Worm (Caenorhabditis elegans) whole organism, L3 larva: Measurements from ENCODE around the gene F41C3.8.

Source experiments
- ZK546.5 ChIP-seq: sonication (generic microtip); optimal IDR thresholded peaks from 2 replicates; lab custom pipeline; 2017; ENCODE audit warnings: missing biosample characterization, missing genetic modification characterization
- ama-1 ChIP-seq: fragments of 150-350 bp; optimal IDR thresholded peaks from 2 replicates; lab custom pipeline; 2018
- ceh-28 ChIP-seq: fragments of 150-350 bp; optimal IDR thresholded peaks from 2 replicates; lab custom pipeline; 2014; ENCODE audit warnings: missing biosample characterization, missing genetic modification reagents, missing genetic modification characterization
- daf-12 ChIP-seq: fragments of 150-350 bp; optimal IDR thresholded peaks from 2 replicates; lab custom pipeline; 2014; ENCODE audit warnings: missing biosample characterization, missing genetic modification reagents, missing genetic modification characterization
- elt-2 ChIP-seq: sonication (generic microtip); optimal IDR thresholded peaks from 2 replicates; lab custom pipeline; 2016; ENCODE audit warnings: missing genetic modification reagents, mild to moderate bottlenecking, missing genetic modification characterization, missing compliant biosample characterization
- eor-1 ChIP-seq, 2 experiments: fragments of 150-350 bp; optimal IDR thresholded peaks; 2 replicates each; lab custom pipeline; 2014 to 2018; ENCODE audit warnings: missing biosample characterization in 2 of 2, missing genetic modification characterization in 2 of 2
- fkh-10 ChIP-seq: sonication (generic microtip); optimal IDR thresholded peaks from 2 replicates; lab custom pipeline; 2017; ENCODE audit warnings: missing biosample characterization, missing genetic modification reagents, missing genetic modification characterization
- fkh-2 ChIP-seq: fragments of 150-350 bp; optimal IDR thresholded peaks from 2 replicates; lab custom pipeline; 2014; ENCODE audit warnings: missing biosample characterization, missing genetic modification reagents, missing genetic modification characterization
- fos-1 ChIP-seq: fragments of 150-350 bp; optimal IDR thresholded peaks from 2 replicates; lab custom pipeline; 2014; ENCODE audit warnings: missing biosample characterization, missing genetic modification characterization
- jun-1 ChIP-seq: fragments of 150-350 bp; optimal IDR thresholded peaks from 2 replicates; lab custom pipeline; 2014; ENCODE audit warnings: missing biosample characterization, missing genetic modification reagents, missing genetic modification characterization
- lin-15B ChIP-seq: fragments of 150-350 bp; optimal IDR thresholded peaks from 2 replicates; lab custom pipeline; 2014; ENCODE audit warnings: missing biosample characterization, missing genetic modification characterization
- lin-39 ChIP-seq: fragments of 150-350 bp; optimal IDR thresholded peaks from 2 replicates; lab custom pipeline; 2018; ENCODE audit warnings: missing biosample characterization, missing genetic modification reagents, missing genetic modification characterization
- lsy-12 ChIP-seq: sonication (generic microtip); optimal IDR thresholded peaks from 2 replicates; lab custom pipeline; 2016; ENCODE audit warnings: mild to moderate bottlenecking, missing genetic modification characterization, missing compliant biosample characterization
- mdl-1 ChIP-seq: fragments of 150-350 bp; optimal IDR thresholded peaks from 2 replicates; lab custom pipeline; 2014; ENCODE audit warnings: missing biosample characterization, missing genetic modification characterization
- nfya-1 ChIP-seq: sonication (generic microtip); optimal IDR thresholded peaks from 2 replicates; lab custom pipeline; 2017; ENCODE audit warnings: missing genetic modification characterization, mild to moderate bottlenecking, missing compliant biosample characterization, antibody characterized with exemption, moderate library complexity; ENCODE audit not compliant: insufficient read depth
- nhr-11 ChIP-seq: fragments of 150-350 bp; optimal IDR thresholded peaks from 2 replicates; lab custom pipeline; 2014; ENCODE audit warnings: missing biosample characterization, missing genetic modification characterization
- nhr-12 ChIP-seq: fragments of 150-350 bp; optimal IDR thresholded peaks from 2 replicates; lab custom pipeline; 2014; ENCODE audit warnings: missing biosample characterization, missing genetic modification characterization
- nhr-23 ChIP-seq: fragments of 150-350 bp; optimal IDR thresholded peaks from 2 replicates; lab custom pipeline; 2014; ENCODE audit warnings: missing biosample characterization, missing genetic modification reagents, missing genetic modification characterization
- nhr-237 ChIP-seq: fragments of 150-350 bp; optimal IDR thresholded peaks from 2 replicates; lab custom pipeline; 2014; ENCODE audit warnings: missing biosample characterization, missing genetic modification characterization
- nhr-25 ChIP-seq: sonication (generic microtip); optimal IDR thresholded peaks from 2 replicates; lab custom pipeline; 2017; ENCODE audit warnings: missing biosample characterization, missing genetic modification characterization
- nhr-28 ChIP-seq: fragments of 150-350 bp; optimal IDR thresholded peaks from 2 replicates; lab custom pipeline; 2014; ENCODE audit warnings: missing biosample characterization, missing genetic modification characterization
- nhr-43 ChIP-seq: sonication (generic microtip); optimal IDR thresholded peaks from 2 replicates; lab custom pipeline; 2016; ENCODE audit warnings: mild to moderate bottlenecking, missing genetic modification characterization, missing compliant biosample characterization; ENCODE audit not compliant: poor library complexity, severe bottlenecking
- nhr-67 ChIP-seq: fragments of 150-350 bp; optimal IDR thresholded peaks from 2 replicates; lab custom pipeline; 2014; ENCODE audit warnings: missing biosample characterization, missing genetic modification characterization
- nhr-76 ChIP-seq: fragments of 150-350 bp; sonication (generic microtip); optimal IDR thresholded peaks from 5 replicates; lab custom pipeline; 2014; ENCODE audit warnings: missing biosample characterization, missing genetic modification characterization
- nhr-77 ChIP-seq: fragments of 150-350 bp; optimal IDR thresholded peaks from 2 replicates; lab custom pipeline; 2014; ENCODE audit warnings: missing biosample characterization, missing genetic modification characterization
- pha-4 ChIP-seq: fragments of 150-350 bp; optimal IDR thresholded peaks from 2 replicates; lab custom pipeline; 2014; ENCODE audit warnings: missing biosample characterization, missing genetic modification reagents, missing genetic modification characterization
- pqm-1 ChIP-seq: fragments of 150-350 bp; optimal IDR thresholded peaks from 2 replicates; lab custom pipeline; 2017; ENCODE audit warnings: missing biosample characterization, missing genetic modification characterization, inconsistent platforms
- sea-2 ChIP-seq: fragments of 150-350 bp; sonication (generic microtip); optimal IDR thresholded peaks from 4 replicates; lab custom pipeline; 2014; ENCODE audit warnings: missing biosample characterization, missing genetic modification reagents, missing genetic modification characterization
- snpc-4 ChIP-seq: fragments of 150-350 bp; optimal IDR thresholded peaks from 2 replicates; lab custom pipeline; 2014; ENCODE audit warnings: missing biosample characterization, missing genetic modification characterization
- tbx-2 ChIP-seq: sonication (generic microtip); optimal IDR thresholded peaks from 2 replicates; lab custom pipeline; 2016; ENCODE audit warnings: mild to moderate bottlenecking, missing genetic modification characterization, missing compliant biosample characterization
- unc-39 ChIP-seq: sonication (generic microtip); optimal IDR thresholded peaks from 4 replicates; lab custom pipeline; 2017; ENCODE audit warnings: missing biosample characterization, missing genetic modification characterization
- unc-62 ChIP-seq: fragments of 150-350 bp; sonication (generic microtip); optimal IDR thresholded peaks from 4 replicates; lab custom pipeline; 2014; ENCODE audit warnings: missing biosample characterization, missing genetic modification reagents, missing genetic modification characterization
- zag-1 ChIP-seq: fragments of 150-350 bp; optimal IDR thresholded peaks from 2 replicates; lab custom pipeline; 2014; ENCODE audit warnings: missing biosample characterization, missing genetic modification characterization
- ztf-11 ChIP-seq: fragments of 150-350 bp; optimal IDR thresholded peaks from 2 replicates; lab custom pipeline; 2014; ENCODE audit warnings: missing biosample characterization, missing genetic modification characterization

The F41C3.8 gene

ce11 chrII:4673670-4674069, 42.2 kb upstream of the F41C3.8 start:
- TF ChIP-seq ama-1 (lab: Kevin White, UChicago) (peak; percentile 56), unc-39 (no peak)

DNA sequence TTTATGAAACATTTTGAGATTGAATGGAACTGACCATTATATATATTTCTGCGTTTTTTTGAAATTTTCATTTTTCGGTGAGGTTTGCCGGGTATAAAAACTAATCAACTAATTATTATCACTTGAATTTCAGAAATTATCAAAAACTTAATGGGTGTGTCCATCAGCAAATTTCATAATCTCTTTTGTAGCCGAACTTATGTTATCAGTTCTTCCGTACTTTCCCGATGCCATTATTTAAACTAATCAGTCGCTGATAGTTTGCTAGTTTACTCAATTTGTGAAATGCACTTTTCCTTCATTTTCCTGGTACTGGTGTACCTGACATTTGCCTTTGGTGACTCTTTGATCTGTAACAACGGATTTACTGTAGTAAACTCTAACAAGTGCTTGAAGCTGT, 41.7 kb upstream of the F41C3.8 start:
- no peak for TF ChIP-seq ama-1 (lab: Kevin White, UChicago)
- TF ChIP-seq sea-2 (GFP tag; lab: Kevin White, UChicago): no peak
- TF ChIP-seq nhr-43 (tag; lab: Kevin White, UChicago): no peak
- TF ChIP-seq lin-39: no peak
- TF ChIP-seq jun-1 (tag; lab: Kevin White, UChicago): peak; percentile 60
- no peak for TF ChIP-seq nhr-77
- TF ChIP-seq elt-2 (tag; lab: Kevin White, UChicago): peak; percentile 96
- TF ChIP-seq nhr-12 (tag; lab: Kevin White, UChicago): no peak
- TF ChIP-seq nhr-76: no peak
- no peak for TF ChIP-seq eor-1 (tag; optimal IDR thresholded peaks at IDR 0.05; lab: Kevin White, UChicago)
- TF ChIP-seq fkh-10 (GFP tag; lab: Kevin White, UChicago): no peak
- no peak for TF ChIP-seq nhr-25 (tag; lab: Kevin White, UChicago)
- no peak for TF ChIP-seq fos-1 (tag; lab: Kevin White, UChicago)
- no peak for TF ChIP-seq mdl-1
- TF ChIP-seq pqm-1 (tag; lab: Kevin White, UChicago): peak; percentile 68
- TF ChIP-seq, all 47 proteins: peak for 3

- TF ChIP-seq zag-1 (tag; lab: Kevin White, UChicago) (no peak), unc-62 (GFP tag; lab: Kevin White, UChicago) (no peak), jun-1 (tag; lab: Kevin White, UChicago) (no peak)
These were observed 40.4 kb upstream of the F41C3.8 start, which contains the start of gene T05A7.3 for ce11 chrII:4675481-4675880. Gene T05A7.3, plus strand, starts transcription at chrII:4675781.

DNA sequence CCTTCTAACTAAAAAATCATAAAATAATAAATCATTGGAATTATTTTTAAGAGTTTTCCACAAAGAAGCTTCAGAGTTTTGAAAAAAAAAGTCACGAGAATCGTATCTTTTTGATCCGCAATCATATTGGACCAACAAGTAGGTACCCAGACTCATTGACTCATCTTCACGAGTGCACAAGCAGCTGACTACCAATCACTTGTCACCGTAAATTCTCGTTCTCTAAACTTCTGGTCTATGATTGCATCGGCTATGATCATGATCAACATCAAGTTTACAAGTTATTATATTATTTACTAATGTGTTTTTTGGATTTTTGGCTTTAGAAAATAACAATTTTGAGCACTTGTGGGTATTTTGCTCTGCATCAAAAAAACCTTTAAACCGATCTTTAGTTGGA, 39.6 kb upstream of the F41C3.8 start:
- no peak for TF ChIP-seq lin-15B (tag; lab: Kevin White, UChicago)
- TF ChIP-seq ama-1 (lab: Kevin White, UChicago): no peak
- no peak for TF ChIP-seq zag-1 (tag; lab: Kevin White, UChicago)
- no peak for TF ChIP-seq daf-12 (tag; lab: Kevin White, UChicago)
- TF ChIP-seq nhr-237 (tag; lab: Kevin White, UChicago): no peak
- TF ChIP-seq tbx-2: no peak
- TF ChIP-seq pha-4 (tag; lab: Kevin White, UChicago): no peak
- TF ChIP-seq nfya-1 (tag; lab: Kevin White, UChicago): no peak
- TF ChIP-seq ceh-28 (tag; lab: Kevin White, UChicago): no peak
- no peak for TF ChIP-seq eor-1 (tag; optimal IDR thresholded peaks at IDR 0.05; lab: Kevin White, UChicago)
- no peak for TF ChIP-seq nhr-23 (tag; lab: Kevin White, UChicago)
- TF ChIP-seq elt-2 (tag; lab: Kevin White, UChicago): no peak
- TF ChIP-seq nhr-77: no peak
- no peak for TF ChIP-seq ztf-11
- TF ChIP-seq ZK546.5: no peak

ce11 chrII:4677916-4678315, 37.9 kb upstream of the F41C3.8 start, which contains the start of gene T05A7.1:
Gene T05A7.1, plus strand, starts transcription at chrII:4678216.
- no peak for TF ChIP-seq nhr-11 (tag; lab: Kevin White, UChicago)
- TF ChIP-seq snpc-4 (tag; lab: Kevin White, UChicago): no peak
- TF ChIP-seq jun-1 (tag; lab: Kevin White, UChicago): no peak
- no peak for TF ChIP-seq fkh-2 (tag; lab: Kevin White, UChicago)

DNA sequence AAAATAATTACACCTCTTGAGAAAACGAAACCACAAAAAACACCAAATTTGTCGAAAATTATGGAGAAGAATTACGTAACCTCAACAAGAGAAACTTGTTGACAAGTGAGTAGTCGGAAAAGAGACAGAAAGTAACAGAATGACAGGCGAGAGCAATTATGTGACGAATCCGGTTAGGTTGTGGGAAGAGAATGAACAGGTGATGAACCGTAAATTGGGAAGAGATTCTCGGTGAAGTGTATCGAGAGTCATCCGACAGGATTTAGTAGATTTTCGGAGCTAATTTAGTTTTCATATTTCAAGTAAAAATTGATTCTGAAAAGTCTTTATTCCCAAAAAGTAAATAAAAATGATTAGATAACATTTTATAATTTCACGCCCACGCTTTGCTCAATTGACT, 34.5 kb upstream of the F41C3.8 start, which contains the start of gene T05A7.7:
Gene T05A7.7 (minus strand): TSS at position 101 of the 400 bp plus-strand sequence.
- TF ChIP-seq mdl-1: no peak
- TF ChIP-seq pqm-1 (tag; lab: Kevin White, UChicago): no peak
- no peak for TF ChIP-seq nhr-28 (tag; lab: Kevin White, UChicago)
- no peak for TF ChIP-seq lin-39
- no peak for TF ChIP-seq lsy-12 (tag; lab: Kevin White, UChicago)
- no peak for TF ChIP-seq ztf-11
- TF ChIP-seq sea-2 (GFP tag; lab: Kevin White, UChicago): no peak
- no peak for TF ChIP-seq nhr-67 (tag; lab: Kevin White, UChicago)
- TF ChIP-seq ZK546.5: no peak
- no peak for TF ChIP-seq nhr-237 (tag; lab: Kevin White, UChicago)
